Worm (Caenorhabditis elegans) whole organism, early embryonic: ENCODE data around the gene srgp-1.

Source experiments
- ama-1 ChIP-seq: fragments of 150-350 bp; optimal IDR thresholded peaks from 2 replicates; lab custom pipeline; 2014
- ets-7 ChIP-seq: sonication (generic microtip); optimal IDR thresholded peaks from 2 replicates; lab custom pipeline; 2016; ENCODE audit warnings: missing genotype, missing genetic modification characterization, missing compliant biosample characterization

- TF ChIP-seq ama-1 (lab: Kevin White, UChicago) = no peak
- TF ChIP-seq ets-7 (tag; lab: Kevin White, UChicago) = no peak
Observed at ce11 chrIV:11571374-11571839, 1.1 kb downstream of the srgp-1 start.
